Worm (Caenorhabditis elegans): ENCODE data around the gene F45F2.9.

The F45F2.9 gene

ce11 chrV:8533916-8534315, 20.7 kb upstream of the F45F2.9 start:
- TF ChIP-seq flt-1 (GFP tag; IDR thresholded peaks at IDR 0.05), result no peak
- TF ChIP-seq ztf-23 (GFP tag; IDR thresholded peaks at IDR 0.05), result no peak
- TF ChIP-seq ztf-29 (GFP tag; IDR thresholded peaks at IDR 0.05), result no peak
- TF ChIP-seq med-1 (GFP tag; optimal IDR thresholded peaks at IDR 0.05; ENCODE audit: insufficient read depth), result no peak
- TF ChIP-seq T22C8.4 (GFP tag; IDR thresholded peaks at IDR 0.05), result no peak

ce11 chrV:8533067-8533466, 19.8 kb upstream of the F45F2.9 start, which contains the start of the genes his-8 and his-7:
Gene his-8 (minus strand): TSS chrV:8533086.
Gene his-7 (plus strand): TSS chrV:8533379.
- TF ChIP-seq flt-1 (GFP tag; IDR thresholded peaks at IDR 0.05), result peak; percentile 77

- TF ChIP-seq T22C8.4 (GFP tag; IDR thresholded peaks at IDR 0.05) (no peak), klf-2 (GFP tag; conservative IDR thresholded peaks at IDR 0.05) (no peak), med-1 (GFP tag; optimal IDR thresholded peaks at IDR 0.05; ENCODE audit: insufficient read depth) (no peak), ref-1 (GFP tag; conservative IDR thresholded peaks at IDR 0.05) (no peak), flt-1 (GFP tag; IDR thresholded peaks at IDR 0.05) (no peak), ztf-23 (GFP tag; IDR thresholded peaks at IDR 0.05) (no peak)
These were observed 16.0 kb upstream of the F45F2.9 start, which contains the start of gene otpl-5 for ce11 chrV:8529219-8529618. Gene otpl-5 (plus strand): TSS chrV:8529519.

ce11 chrV:8525774-8526173, 12.5 kb upstream of the F45F2.9 start, which contains the start of gene otpl-6:
Gene otpl-6 (plus strand): TSS chrV:8526074.
- no peak for TF ChIP-seq flt-1 (GFP tag; IDR thresholded peaks at IDR 0.05)
- no peak for TF ChIP-seq ref-1 (GFP tag; conservative IDR thresholded peaks at IDR 0.05)
- TF ChIP-seq tab-1 (GFP tag; IDR thresholded peaks at IDR 0.05), result no peak
- TF ChIP-seq ztf-23 (GFP tag; IDR thresholded peaks at IDR 0.05), result no peak
- no peak for TF ChIP-seq ztf-29 (GFP tag; IDR thresholded peaks at IDR 0.05)
- no peak for TF ChIP-seq T22C8.4 (GFP tag; IDR thresholded peaks at IDR 0.05)
- no peak for TF ChIP-seq klf-2 (GFP tag; conservative IDR thresholded peaks at IDR 0.05)
- no peak for TF ChIP-seq med-1 (GFP tag; optimal IDR thresholded peaks at IDR 0.05; ENCODE audit: insufficient read depth)
- no peak for TF ChIP-seq cog-1 (tag; optimal IDR thresholded peaks at IDR 0.05)

- TF ChIP-seq cog-1 (tag; optimal IDR thresholded peaks at IDR 0.05), result no peak
- TF ChIP-seq T22C8.4 (GFP tag; IDR thresholded peaks at IDR 0.05), result no peak
- no peak for TF ChIP-seq flt-1 (GFP tag; IDR thresholded peaks at IDR 0.05)
- TF ChIP-seq tab-1 (GFP tag; IDR thresholded peaks at IDR 0.05), result no peak
- TF ChIP-seq ztf-29 (GFP tag; IDR thresholded peaks at IDR 0.05), result no peak
- no peak for TF ChIP-seq med-1 (GFP tag; optimal IDR thresholded peaks at IDR 0.05; ENCODE audit: insufficient read depth)
- TF ChIP-seq ztf-23 (GFP tag; IDR thresholded peaks at IDR 0.05), result no peak
- no peak for TF ChIP-seq ref-1 (GFP tag; conservative IDR thresholded peaks at IDR 0.05)
- no peak for TF ChIP-seq klf-2 (GFP tag; conservative IDR thresholded peaks at IDR 0.05)
These were observed 7.7 kb upstream of the F45F2.9 start, which contains the start of the genes F45F2.11 and otpl-7 for ce11 chrV:8520846-8521553. Gene F45F2.11 (minus strand): TSS chrV:8520896. Gene otpl-7 (plus strand): TSS chrV:8521503.

- TF ChIP-seq ztf-29 (GFP tag; IDR thresholded peaks at IDR 0.05) (no peak), ref-1 (GFP tag; conservative IDR thresholded peaks at IDR 0.05) (no peak), flt-1 (GFP tag; IDR thresholded peaks at IDR 0.05) (no peak)
These were observed 5.6 kb upstream of the F45F2.9 start, which contains the start of gene F45F2.10 for ce11 chrV:8518822-8519392. Gene F45F2.10 (minus strand): TSS chrV:8518872.

ce11 chrV:8518283-8518682, 5.0 kb upstream of the F45F2.9 start:
- TF ChIP-seq ref-1 (GFP tag; conservative IDR thresholded peaks at IDR 0.05) (no peak), cog-1 (tag; optimal IDR thresholded peaks at IDR 0.05) (no peak), flt-1 (GFP tag; IDR thresholded peaks at IDR 0.05) (no peak), klf-2 (GFP tag; conservative IDR thresholded peaks at IDR 0.05) (no peak), med-1 (GFP tag; optimal IDR thresholded peaks at IDR 0.05; ENCODE audit: insufficient read depth) (no peak), ztf-29 (GFP tag; IDR thresholded peaks at IDR 0.05) (no peak), T22C8.4 (GFP tag; IDR thresholded peaks at IDR 0.05) (no peak), ztf-23 (GFP tag; IDR thresholded peaks at IDR 0.05) (no peak), tab-1 (GFP tag; IDR thresholded peaks at IDR 0.05) (no peak)

ce11 chrV:8517711-8518110, 4.5 kb upstream of the F45F2.9 start:
- TF ChIP-seq ref-1 (GFP tag; conservative IDR thresholded peaks at IDR 0.05), result no peak

ce11 chrV:8516426-8516825, 3.2 kb upstream of the F45F2.9 start:
- TF ChIP-seq ztf-29 (GFP tag; IDR thresholded peaks at IDR 0.05) (no peak), ztf-23 (GFP tag; IDR thresholded peaks at IDR 0.05) (no peak), tab-1 (GFP tag; IDR thresholded peaks at IDR 0.05) (no peak), cog-1 (tag; optimal IDR thresholded peaks at IDR 0.05) (no peak), ref-1 (GFP tag; conservative IDR thresholded peaks at IDR 0.05) (no peak), T22C8.4 (GFP tag; IDR thresholded peaks at IDR 0.05) (no peak), med-1 (GFP tag; optimal IDR thresholded peaks at IDR 0.05; ENCODE audit: insufficient read depth) (no peak), klf-2 (GFP tag; conservative IDR thresholded peaks at IDR 0.05) (no peak), flt-1 (GFP tag; IDR thresholded peaks at IDR 0.05) (no peak)

- TF ChIP-seq ztf-23 (GFP tag; IDR thresholded peaks at IDR 0.05) (no peak), cog-1 (tag; optimal IDR thresholded peaks at IDR 0.05) (no peak), T22C8.4 (GFP tag; IDR thresholded peaks at IDR 0.05) (no peak), tab-1 (GFP tag; IDR thresholded peaks at IDR 0.05) (no peak), med-1 (GFP tag; optimal IDR thresholded peaks at IDR 0.05; ENCODE audit: insufficient read depth) (no peak), klf-2 (GFP tag; conservative IDR thresholded peaks at IDR 0.05) (no peak), flt-1 (GFP tag; IDR thresholded peaks at IDR 0.05) (no peak), ref-1 (GFP tag; conservative IDR thresholded peaks at IDR 0.05) (no peak), ztf-29 (GFP tag; IDR thresholded peaks at IDR 0.05) (no peak)
These were observed 5.9 kb downstream of the F45F2.9 start, which contains the start of gene ZK994.6 for ce11 chrV:8507324-8507723. Gene ZK994.6 (minus strand): TSS chrV:8507424.

Measured in whole organism, midembryonic.